Fruit fly (Drosophila melanogaster) whole organism, embryonic: Measurements from ENCODE around the gene CG18744.

Source experiments
- CG10321 ChIP-seq: fragments of 200-800 bp; sonication (Bioruptor generic); IDR thresholded peaks from 2 replicates; pipeline ENCODE4 v1.3.6; 2022; ENCODE audit warnings: missing biosample characterization, missing genetic modification characterization
- CG12219 ChIP-seq: fragments of 200-800 bp; sonication (Bioruptor generic); optimal IDR thresholded peaks from 3 replicates; lab custom pipeline; 2018; ENCODE audit warnings: missing biosample characterization, mild to moderate bottlenecking, missing genetic modification characterization
- CG14965 ChIP-seq: fragments of 200-800 bp; sonication (Bioruptor generic); optimal IDR thresholded peaks from 2 replicates; lab custom pipeline; 2016; ENCODE audit warnings: missing biosample characterization, missing genetic modification characterization, borderline replicate concordance
- CG18262 ChIP-seq: fragments of 200-800 bp; optimal IDR thresholded peaks from 3 replicates; lab custom pipeline; 2019; ENCODE audit warnings: missing biosample characterization, mild to moderate bottlenecking, missing genetic modification characterization, moderate library complexity
- CG2678 ChIP-seq: fragments of 200-800 bp; sonication (Bioruptor generic); optimal IDR thresholded peaks from 3 replicates; lab custom pipeline; 2019; ENCODE audit warnings: missing biosample characterization, mild to moderate bottlenecking, missing genetic modification characterization, moderate library complexity
- CG31388 ChIP-seq: fragments of 200-800 bp; sonication (Bioruptor generic); optimal IDR thresholded peaks from 2 replicates; lab custom pipeline; 2016; ENCODE audit warnings: missing biosample characterization, missing genetic modification characterization
- CG42726 ChIP-seq: fragments of 200-800 bp; sonication (Bioruptor generic); IDR thresholded peaks from 2 replicates; pipeline ENCODE4 v1.3.6; 2022; ENCODE audit warnings: missing biosample characterization, missing genetic modification characterization; ENCODE audit not compliant: partially characterized antibody
- CG4424 ChIP-seq: fragments of 200-800 bp; sonication (Bioruptor generic); optimal IDR thresholded peaks from 3 replicates; lab custom pipeline; 2016; ENCODE audit warnings: missing biosample characterization, missing genetic modification characterization
- CG6254 ChIP-seq: fragments of 200-800 bp; sonication (Bioruptor generic); optimal IDR thresholded peaks from 3 replicates; lab custom pipeline; 2017; ENCODE audit warnings: mild to moderate bottlenecking, missing biosample characterization, missing genetic modification reagents, missing genetic modification characterization
- CG6689 ChIP-seq: fragments of 200-800 bp; sonication (Bioruptor generic); IDR thresholded peaks from 2 replicates; pipeline ENCODE4 v1.3.6; 2022; ENCODE audit warnings: missing biosample characterization, missing genetic modification characterization
- CG7556 ChIP-seq: fragments of 200-800 bp; sonication (Bioruptor generic); optimal IDR thresholded peaks from 2 replicates; lab custom pipeline; 2017; ENCODE audit warnings: missing biosample characterization, mild to moderate bottlenecking, missing genetic modification characterization
- CG8290 ChIP-seq, 3 experiments: fragments of 200-800 bp; sonication (Bioruptor generic); optimal IDR thresholded peaks; 2 replicates each; lab custom pipeline; 2016 to 2019; ENCODE audit warnings: missing biosample characterization in 3 of 3, missing genetic modification characterization in 3 of 3, mild to moderate bottlenecking in 2 of 3, moderate library complexity in 1 of 3
- CG9932 ChIP-seq: fragments of 200-800 bp; sonication (Bioruptor generic); IDR thresholded peaks from 2 replicates; pipeline ENCODE4 v1.3.6; 2022; ENCODE audit warnings: missing biosample characterization, missing genetic modification characterization
- Deaf1 ChIP-seq: fragments of 200-800 bp; optimal IDR thresholded peaks from 3 replicates; lab custom pipeline; 2019; ENCODE audit warnings: missing biosample characterization, mild to moderate bottlenecking, missing genetic modification characterization, moderate library complexity
- Dp ChIP-seq: fragments of 200-800 bp; sonication (Bioruptor generic); optimal IDR thresholded peaks from 2 replicates; lab custom pipeline; 2018; ENCODE audit warnings: missing biosample characterization, mild to moderate bottlenecking, missing genetic modification characterization, moderate library complexity
- Eip74EF ChIP-seq, 2 experiments: fragments of 200-800 bp in 1 of 2; fragments of >200 bp in 1 of 2; sonication (Bioruptor generic) in 1 of 2; optimal IDR thresholded peaks; 2 replicates each; lab custom pipeline; 2017 to 2019; ENCODE audit warnings: missing biosample characterization in 2 of 2, missing genetic modification characterization in 2 of 2, mild to moderate bottlenecking in 1 of 2, moderate library complexity in 1 of 2
- Ets65A ChIP-seq: fragments of 200-800 bp; sonication (Bioruptor generic); peaks from one replicate; lab custom pipeline; 2016; ENCODE audit warnings: missing biosample characterization, missing genetic modification characterization
- GATAe ChIP-seq: fragments of 200-800 bp; sonication (Bioruptor generic); conservative IDR thresholded peaks from 2 replicates; pipeline ENCODE4 v1.3.6; 2022; ENCODE audit warnings: missing biosample characterization, missing genetic modification characterization
- Meics ChIP-seq: fragments of 200-800 bp; sonication (Bioruptor generic); optimal IDR thresholded peaks from 2 replicates; lab custom pipeline; 2017; ENCODE audit warnings: missing biosample characterization, mild to moderate bottlenecking, missing genetic modification characterization
- Pdp1 ChIP-seq, 2 experiments: fragments of 200-800 bp; sonication (Bioruptor generic); optimal IDR thresholded peaks; 3 replicates each; lab custom pipeline; 2016; ENCODE audit warnings: missing biosample characterization in 2 of 2, missing genetic modification characterization in 2 of 2, mild to moderate bottlenecking in 1 of 2, moderate library complexity in 1 of 2
- Trl ChIP-seq, 3 experiments: fragments of >200 bp in 2 of 3; fragments of 200-800 bp in 1 of 3; sonication (Bioruptor generic) in 1 of 3; optimal IDR thresholded peaks; 2 replicates in 1 of 3; 3 replicates in 2 of 3; lab custom pipeline; 2016 to 2017; ENCODE audit warnings: missing biosample characterization in 1 of 3, missing genetic modification characterization in 1 of 3
- Vsx1 ChIP-seq: fragments of 200-800 bp; sonication (Bioruptor generic); optimal IDR thresholded peaks from 2 replicates; lab custom pipeline; 2017; ENCODE audit warnings: missing biosample characterization, mild to moderate bottlenecking, missing genetic modification characterization, missing genetic modification reagents
- YL-1 ChIP-seq: fragments of 200-800 bp; sonication (Bioruptor generic); optimal IDR thresholded peaks from 3 replicates; lab custom pipeline; 2017; ENCODE audit warnings: missing biosample characterization, mild to moderate bottlenecking, missing genetic modification characterization
- abd-A ChIP-seq: fragments of 200-800 bp; sonication (Bioruptor generic); optimal IDR thresholded peaks from 3 replicates; lab custom pipeline; 2019; ENCODE audit warnings: missing biosample characterization, mild to moderate bottlenecking, missing genetic modification characterization, moderate library complexity
- ash1 ChIP-seq: fragments of 200-800 bp; sonication (Bioruptor generic); optimal IDR thresholded peaks from 2 replicates; lab custom pipeline; 2018; ENCODE audit warnings: missing biosample characterization, mild to moderate bottlenecking, missing genetic modification characterization
- bigmax ChIP-seq: fragments of 200-800 bp; sonication (Bioruptor generic); optimal IDR thresholded peaks from 2 replicates; lab custom pipeline; 2018; ENCODE audit warnings: missing biosample characterization, mild to moderate bottlenecking, missing genetic modification characterization
- cato ChIP-seq: fragments of 200-800 bp; sonication (Bioruptor generic); optimal IDR thresholded peaks from 2 replicates; lab custom pipeline; 2016; ENCODE audit warnings: missing biosample characterization, missing genetic modification characterization, borderline replicate concordance
- chinmo ChIP-seq: fragments of 200-800 bp; sonication (Bioruptor generic); IDR thresholded peaks from 4 replicates; pipeline ENCODE4 v1.3.6; 2022; ENCODE audit warnings: missing biosample characterization, missing genetic modification characterization; ENCODE audit not compliant: partially characterized antibody
- corto ChIP-seq: fragments of 200-800 bp; sonication (Bioruptor generic); optimal IDR thresholded peaks from 2 replicates; lab custom pipeline; 2016; ENCODE audit warnings: missing biosample characterization, mild to moderate bottlenecking, missing genetic modification characterization, moderate library complexity
- crc ChIP-seq: fragments of 200-800 bp; sonication (Bioruptor generic); optimal IDR thresholded peaks from 2 replicates; lab custom pipeline; 2016; ENCODE audit warnings: missing biosample characterization, missing genetic modification characterization
- cwo ChIP-seq: fragments of 200-800 bp; sonication (Bioruptor generic); optimal IDR thresholded peaks from 3 replicates; lab custom pipeline; 2017; ENCODE audit warnings: missing biosample characterization, missing genetic modification characterization, mild to moderate bottlenecking, moderate library complexity, missing genetic modification reagents
- dati ChIP-seq: fragments of 200-800 bp; sonication (Bioruptor generic); IDR thresholded peaks from 2 replicates; pipeline ENCODE4 v1.3.6; 2022; ENCODE audit warnings: missing biosample characterization, missing genetic modification characterization
- gcm2 ChIP-seq: fragments of 200-800 bp; sonication (Bioruptor generic); optimal IDR thresholded peaks from 2 replicates; lab custom pipeline; 2016; ENCODE audit warnings: missing biosample characterization, missing genetic modification characterization
- jigr1 ChIP-seq: fragments of 200-800 bp; sonication (Bioruptor generic); IDR thresholded peaks from 3 replicates; pipeline ENCODE4 v1.3.6; 2022; ENCODE audit warnings: missing biosample characterization, missing genetic modification characterization
- nau ChIP-seq: fragments of 200-800 bp; sonication (Bioruptor generic); optimal IDR thresholded peaks from 3 replicates; lab custom pipeline; 2017; ENCODE audit warnings: missing biosample characterization, mild to moderate bottlenecking, missing genetic modification characterization, missing genetic modification reagents
- p53 ChIP-seq: fragments of 200-800 bp; sonication (Bioruptor generic); optimal IDR thresholded peaks from 2 replicates; lab custom pipeline; 2016; ENCODE audit warnings: missing biosample characterization, missing genetic modification characterization
- pnt ChIP-seq: fragments of 200-800 bp; sonication (Bioruptor generic); optimal IDR thresholded peaks from 3 replicates; lab custom pipeline; 2016; ENCODE audit warnings: missing biosample characterization, missing genetic modification characterization
- run ChIP-seq: fragments of 200-800 bp; sonication (Bioruptor generic); optimal IDR thresholded peaks from 3 replicates; lab custom pipeline; 2018; ENCODE audit warnings: missing biosample characterization, mild to moderate bottlenecking, missing genetic modification characterization
- sc ChIP-seq, 3 experiments: fragments of >200 bp in 2 of 3; fragments of 200-800 bp in 1 of 3; sonication (Bioruptor generic) in 1 of 3; optimal IDR thresholded peaks; 2 replicates in 2 of 3; 3 replicates in 1 of 3; lab custom pipeline; 2017; ENCODE audit warnings: mild to moderate bottlenecking in 1 of 3, missing biosample characterization in 1 of 3, missing genetic modification characterization in 1 of 3, missing genetic modification reagents in 1 of 3
- scrt ChIP-seq: fragments of 200-800 bp; sonication (Bioruptor generic); optimal IDR thresholded peaks from 2 replicates; lab custom pipeline; 2018; ENCODE audit warnings: missing biosample characterization, mild to moderate bottlenecking, missing genetic modification characterization, moderate library complexity
- sna ChIP-seq: fragments of 200-800 bp; sonication (Bioruptor generic); IDR thresholded peaks from 2 replicates; pipeline ENCODE4 v1.3.6; 2022; ENCODE audit warnings: missing biosample characterization, missing genetic modification characterization; ENCODE audit not compliant: partially characterized antibody
- ttk ChIP-seq: fragments of 200-800 bp; sonication (Bioruptor generic); IDR thresholded peaks from 2 replicates; pipeline ENCODE4 v2.1.2; 2022; ENCODE audit warnings: missing biosample characterization, missing genetic modification characterization
- zen2 ChIP-seq: fragments of 200-800 bp; sonication (Bioruptor generic); IDR thresholded peaks from 3 replicates; pipeline ENCODE4 v1.3.6; 2022; ENCODE audit warnings: missing biosample characterization, missing genetic modification characterization; ENCODE audit not compliant: partially characterized antibody

Gene CG18744

DNA sequence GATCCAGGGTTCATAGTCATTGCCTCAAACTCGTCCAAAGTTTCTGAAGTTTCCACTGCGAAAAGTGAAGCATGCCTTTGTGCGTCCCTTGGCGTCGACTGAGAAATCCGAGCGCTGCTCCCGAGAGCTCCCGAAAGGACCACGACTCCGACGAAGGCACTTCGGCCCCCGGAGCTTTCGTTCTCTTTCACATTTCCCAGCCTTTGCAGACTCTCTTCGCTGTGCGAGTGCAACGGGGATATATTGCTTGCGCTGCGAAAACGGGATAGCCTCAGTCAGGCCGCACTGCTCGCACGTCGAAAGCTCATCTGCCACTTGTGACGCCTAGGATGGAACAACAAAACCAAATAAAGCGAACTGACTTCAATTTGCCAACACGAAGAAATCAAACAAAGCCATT lies 45.1 kb downstream of the CG18744 start (continued):
- TF ChIP-seq sc (optimal IDR thresholded peaks at IDR 0.05; lab: Kevin White, UChicago) (no peak), sc (GFP tag; optimal IDR thresholded peaks at IDR 0.05; lab: Kevin White, UChicago) (no peak), chinmo (0 out of 4 replicates have a peak, but pooled peaks have one; percentile 21), cwo (GFP tag; lab: Kevin White, UChicago) (no peak), CG8290 (GFP tag; optimal IDR thresholded peaks at IDR 0.05; lab: Kevin White, UChicago) (no peak), CG8290 (tag; optimal IDR thresholded peaks at IDR 0.05; lab: Kevin White, UChicago) (no peak), Vsx1 (GFP tag; lab: Kevin White, UChicago) (no peak), CG12219 (no peak), nau (GFP tag; lab: Kevin White, UChicago) (no peak), abd-A (tag; lab: Kevin White, UChicago) (peak; percentile 15), corto (GFP tag; lab: Kevin White, UChicago) (no peak), CG2678 (tag; lab: Kevin White, UChicago) (no peak), YL-1 (GFP tag; lab: Kevin White, UChicago) (no peak), run (tag; lab: Kevin White, UChicago) (no peak), gcm2 (GFP tag; lab: Kevin White, UChicago) (no peak), crc (GFP tag; lab: Kevin White, UChicago) (no peak), pnt (GFP tag; lab: Kevin White, UChicago) (no peak), CG7556 (GFP tag; lab: Kevin White, UChicago) (no peak), CG4424 (GFP tag; lab: Kevin White, UChicago) (no peak), cato (GFP tag; lab: Kevin White, UChicago) (no peak), CG42726 (GFP tag; lab: Robert Waterston, UW) (no peak), Dp (no peak), ash1 (no peak), CG6254 (GFP tag; lab: Kevin White, UChicago) (no peak), ttk (GFP tag; lab: Robert Waterston, UW) (no peak), GATAe (GFP tag; lab: Robert Waterston, UW) (no peak), zen2 (GFP tag; lab: Robert Waterston, UW) (peak; percentile 15; the same call in 1 of the 3 replicates), Deaf1 (peak; percentile 97), CG9932 (GFP tag; lab: Robert Waterston, UW) (no peak), Eip74EF (GFP tag; optimal IDR thresholded peaks at IDR 0.05; lab: Kevin White, UChicago) (no peak), CG14965 (GFP tag; lab: Kevin White, UChicago) (no peak), dati (no peak), p53 (GFP tag; lab: Kevin White, UChicago) (no peak), bigmax (GFP tag; lab: Kevin White, UChicago) (no peak), Pdp1 (GFP tag; optimal IDR thresholded peaks at IDR 0.05; lab: Kevin White, UChicago) (no peak), CG10321 (peak; percentile 92), sna (no peak), CG31388 (GFP tag; lab: Kevin White, UChicago) (no peak), scrt (GFP tag; lab: Kevin White, UChicago) (peak; percentile 19), Trl (optimal IDR thresholded peaks at IDR 0.05; lab: Kevin White, UChicago) (peak; percentile 15 to 21), Trl (GFP tag; optimal IDR thresholded peaks at IDR 0.05; lab: Kevin White, UChicago) (no peak), jigr1 (GFP tag; lab: Robert Waterston, UW) (no peak), CG18262 (tag; lab: Kevin White, UChicago) (no peak), Meics (GFP tag; lab: Kevin White, UChicago) (no peak), Ets65A (GFP tag; lab: Kevin White, UChicago) (peak; percentile 28), CG6689 (GFP tag; lab: Robert Waterston, UW) (no peak)
